Fruit fly (Drosophila melanogaster): ENCODE results near the gene Acsf2.

- TF ChIP-seq h (optimal IDR thresholded peaks at IDR 0.05): no peak
- no peak for TF ChIP-seq psq (optimal IDR thresholded peaks at IDR 0.05)
- no peak for TF ChIP-seq Myc (optimal IDR thresholded peaks at IDR 0.05)
- no peak for TF ChIP-seq ttk (optimal IDR thresholded peaks at IDR 0.05)
- no peak for TF ChIP-seq insv (optimal IDR thresholded peaks at IDR 0.05)
- TF ChIP-seq Sin3A (optimal IDR thresholded peaks at IDR 0.05): no peak
Measured at dm6 chr2L:5353454-5353853, 11.4 kb upstream of the Acsf2 start.

Measured in Kc167 (cell line).